Worm (Caenorhabditis elegans) whole organism, early embryonic: Measurements from ENCODE around the gene Y43F8C.3.

ENCODE experiments used
- F13C5.2 ChIP-seq: sonication (generic microtip); optimal IDR thresholded peaks from 2 replicates; lab custom pipeline; 2017; ENCODE audit warnings: mild to moderate bottlenecking, missing genetic modification characterization, inconsistent platforms, missing compliant biosample characterization
- aly-1 ChIP-seq: sonication (generic microtip); optimal IDR thresholded peaks from 2 replicates; lab custom pipeline; 2016; ENCODE audit warnings: missing genetic modification characterization, missing compliant biosample characterization
- flt-1 ChIP-seq: fragments of 200-800 bp; sonication (Bioruptor generic); IDR thresholded peaks from 2 replicates; pipeline ENCODE4 v1.3.6; 2022; ENCODE audit warnings: missing genetic modification characterization, missing compliant biosample characterization
- tbx-11 ChIP-seq: fragments of 200-800 bp; sonication (Bioruptor generic); IDR thresholded peaks from 2 replicates; pipeline ENCODE4 v1.3.6; 2022; ENCODE audit warnings: missing genetic modification characterization, missing compliant biosample characterization

ce11 chrV:19668213-19668612 is 45.8 kb upstream of the Y43F8C.3 start:
- TF ChIP-seq aly-1 (tag; lab: Kevin White, UChicago) (no peak), flt-1 (GFP tag; lab: Robert Waterston, UW) (no peak), F13C5.2 (tag; lab: Kevin White, UChicago) (no peak), tbx-11 (GFP tag; lab: Robert Waterston, UW) (no peak)
